Worm (Caenorhabditis elegans) whole organism, L4 larva: ENCODE data around the gene tmem-184.

Source experiments
- Y105C5A.15 ChIP-seq: fragments of 200-800 bp; sonication (Bioruptor generic); IDR thresholded peaks from 2 replicates; pipeline ENCODE4 v1.3.6; 2022; ENCODE audit warnings: missing genetic modification characterization, missing compliant biosample characterization
- Y5F2A.4 ChIP-seq: fragments of 200-800 bp; sonication (Bioruptor generic); optimal IDR thresholded peaks from 2 replicates; lab custom pipeline; 2018; ENCODE audit warnings: mild to moderate bottlenecking, missing genetic modification characterization, missing compliant biosample characterization
- Y75B8A.6 ChIP-seq: fragments of 200-800 bp; sonication (Bioruptor generic); IDR thresholded peaks from 2 replicates; pipeline ENCODE4 v1.3.6; 2022; ENCODE audit warnings: missing genetic modification reagents, missing genetic modification characterization, missing compliant biosample characterization
- ZK337.2 ChIP-seq: fragments of 200-800 bp; sonication (Bioruptor generic); IDR thresholded peaks from 2 replicates; pipeline ENCODE4 v1.3.6; 2022; ENCODE audit warnings: missing genetic modification reagents, missing genetic modification characterization, missing compliant biosample characterization
- aha-1 ChIP-seq: fragments of 150-350 bp; peaks from one replicate; lab custom pipeline; 2014; ENCODE audit warnings: missing biosample characterization, missing genetic modification characterization
- ama-1 ChIP-seq: fragments of 150-350 bp; optimal IDR thresholded peaks from 2 replicates; lab custom pipeline; 2014; ENCODE audit warnings: inconsistent platforms, mixed read lengths
- ceh-62 ChIP-seq: sonication (generic microtip); optimal IDR thresholded peaks from 2 replicates; lab custom pipeline; 2017; ENCODE audit warnings: missing biosample characterization, missing genetic modification characterization
- ces-1 ChIP-seq: fragments of 150-350 bp; sonication (generic microtip); optimal IDR thresholded peaks from 4 replicates; lab custom pipeline; 2014; ENCODE audit warnings: missing biosample characterization, missing genetic modification reagents, missing genetic modification characterization
- daf-12 ChIP-seq: fragments of 150-350 bp; optimal IDR thresholded peaks from 2 replicates; lab custom pipeline; 2014; ENCODE audit warnings: missing biosample characterization, missing genetic modification reagents, missing genetic modification characterization
- daf-8 ChIP-seq: fragments of 200-800 bp; sonication (Bioruptor generic); IDR thresholded peaks from 2 replicates; pipeline ENCODE4 v1.3.6; 2022; ENCODE audit warnings: missing genetic modification characterization, missing compliant biosample characterization
- dmd-8 ChIP-seq: fragments of 200-800 bp; sonication (Bioruptor generic); IDR thresholded peaks from 2 replicates; pipeline ENCODE4 v1.3.6; 2022; ENCODE audit warnings: missing genetic modification characterization, missing compliant biosample characterization
- dmd-9 ChIP-seq: fragments of 200-800 bp; sonication (Bioruptor generic); IDR thresholded peaks from 2 replicates; pipeline ENCODE4 v1.3.6; 2022; ENCODE audit warnings: missing genetic modification reagents, missing genetic modification characterization, missing compliant biosample characterization
- dve-1 ChIP-seq: sonication (generic microtip); optimal IDR thresholded peaks from 2 replicates; lab custom pipeline; 2017; ENCODE audit warnings: antibody characterized with exemption, mild to moderate bottlenecking, missing genetic modification characterization, missing compliant biosample characterization; ENCODE audit not compliant: insufficient read depth
- egl-43 ChIP-seq: fragments of 200-800 bp; sonication (Bioruptor generic); IDR thresholded peaks from 2 replicates; pipeline ENCODE4 v1.3.6; 2022; ENCODE audit warnings: missing genetic modification reagents, missing genetic modification characterization, missing compliant biosample characterization
- fkh-10 ChIP-seq: fragments of 150-350 bp; optimal IDR thresholded peaks from 2 replicates; lab custom pipeline; 2014; ENCODE audit warnings: missing biosample characterization, missing genetic modification reagents, missing genetic modification characterization
- fos-1 ChIP-seq: fragments of 150-350 bp; optimal IDR thresholded peaks from 2 replicates; lab custom pipeline; 2014; ENCODE audit warnings: missing biosample characterization, missing genetic modification characterization
- gei-8 ChIP-seq: fragments of 200-800 bp; sonication (Bioruptor generic); optimal IDR thresholded peaks from 2 replicates; lab custom pipeline; 2018; ENCODE audit warnings: mild to moderate bottlenecking, missing genetic modification characterization, missing compliant biosample characterization
- jun-1 ChIP-seq: fragments of 150-350 bp; optimal IDR thresholded peaks from 2 replicates; lab custom pipeline; 2014; ENCODE audit warnings: missing biosample characterization, missing genetic modification reagents, missing genetic modification characterization
- lin-1 ChIP-seq: fragments of 200-800 bp; sonication (Bioruptor generic); IDR thresholded peaks from 2 replicates; pipeline ENCODE4 v1.3.6; 2022; ENCODE audit warnings: missing genetic modification reagents, missing genetic modification characterization, missing compliant biosample characterization
- lir-3 ChIP-seq: sonication (generic microtip); optimal IDR thresholded peaks from 2 replicates; lab custom pipeline; 2016; ENCODE audit warnings: mild to moderate bottlenecking, missing genetic modification characterization, missing compliant biosample characterization
- mxl-2 ChIP-seq: fragments of 200-800 bp; sonication (Bioruptor generic); conservative IDR thresholded peaks from 2 replicates; pipeline ENCODE4 v1.3.6; 2022; ENCODE audit warnings: missing genetic modification reagents, missing genetic modification characterization, missing compliant biosample characterization
- mxl-3 ChIP-seq: fragments of 200-800 bp; sonication (Bioruptor generic); optimal IDR thresholded peaks from 2 replicates; lab custom pipeline; 2018; ENCODE audit warnings: mild to moderate bottlenecking, missing genetic modification characterization, missing compliant biosample characterization
- nhr-102 ChIP-seq: sonication (generic microtip); optimal IDR thresholded peaks from 2 replicates; lab custom pipeline; 2016; ENCODE audit warnings: mild to moderate bottlenecking, missing genetic modification characterization, moderate library complexity, missing compliant biosample characterization
- nhr-41 ChIP-seq: fragments of 200-800 bp; sonication (Bioruptor generic); IDR thresholded peaks from 2 replicates; pipeline ENCODE4 v1.3.6; 2022; ENCODE audit warnings: missing genetic modification reagents, missing genetic modification characterization, missing compliant biosample characterization
- saeg-2 ChIP-seq: fragments of 200-800 bp; sonication (Bioruptor generic); IDR thresholded peaks from 2 replicates; pipeline ENCODE4 v1.3.6; 2022; ENCODE audit warnings: missing genetic modification reagents, missing genetic modification characterization, missing compliant biosample characterization
- sdz-12 ChIP-seq: fragments of 200-800 bp; sonication (Bioruptor generic); optimal IDR thresholded peaks from 2 replicates; lab custom pipeline; 2018; ENCODE audit warnings: mild to moderate bottlenecking, missing genetic modification characterization, missing compliant biosample characterization
- snpc-4 ChIP-seq: fragments of 150-350 bp; optimal IDR thresholded peaks from 2 replicates; lab custom pipeline; 2014; ENCODE audit warnings: missing biosample characterization, missing genetic modification characterization
- spr-1 ChIP-seq: sonication (generic microtip); optimal IDR thresholded peaks from 2 replicates; lab custom pipeline; 2016; ENCODE audit warnings: mild to moderate bottlenecking, missing genetic modification characterization, missing compliant biosample characterization
- unc-62 ChIP-seq, 3 experiments: fragments of 150-350 bp in 1 of 3; sonication (generic microtip); optimal IDR thresholded peaks in 2 of 3; peaks in 1 of 3; 1 replicate in 1 of 3; 2 replicates in 2 of 3; lab custom pipeline; 2014 to 2017; ENCODE audit warnings: missing biosample characterization in 3 of 3, missing genetic modification characterization in 3 of 3, missing genetic modification reagents in 3 of 3, missing genotype in 1 of 3
- zfp-2 ChIP-seq: sonication (generic microtip); optimal IDR thresholded peaks from 2 replicates; lab custom pipeline; 2016; ENCODE audit warnings: mild to moderate bottlenecking, missing genetic modification characterization, missing compliant biosample characterization
- ztf-7 ChIP-seq: fragments of 150-350 bp; optimal IDR thresholded peaks from 2 replicates; lab custom pipeline; 2014; ENCODE audit warnings: missing biosample characterization, missing genetic modification characterization

Gene tmem-184

DNA sequence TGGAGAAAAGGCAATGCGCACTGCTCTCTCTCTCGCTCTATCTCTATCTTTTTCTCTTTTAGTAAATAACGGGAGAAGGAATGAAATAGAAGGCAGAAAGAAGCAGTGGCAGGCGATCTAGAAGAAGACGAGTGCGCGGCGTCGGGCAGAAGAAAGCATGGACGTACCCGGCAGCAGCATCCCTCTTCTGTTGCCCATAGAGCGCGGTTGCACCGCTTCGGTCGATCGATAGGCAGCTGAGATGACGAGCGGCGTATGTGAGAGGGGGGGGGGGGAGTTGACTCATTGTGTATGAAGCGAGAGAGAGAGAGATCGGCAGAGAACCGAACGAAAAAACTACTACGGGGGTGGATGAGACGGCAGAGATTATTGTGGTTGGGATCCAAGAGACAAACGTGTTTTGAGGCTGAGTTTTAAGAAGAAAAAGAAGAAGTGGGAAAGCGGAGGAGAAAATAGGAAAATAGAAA, 1.5 kb upstream of the tmem-184 start (continued):
- no peak for TF ChIP-seq Y105C5A.15 (GFP tag; lab: Robert Waterston, UW)
- TF ChIP-seq lin-1 (GFP tag; lab: Robert Waterston, UW): 0 out of 2 replicates have a peak, but pooled peaks have one; percentile 52

DNA sequence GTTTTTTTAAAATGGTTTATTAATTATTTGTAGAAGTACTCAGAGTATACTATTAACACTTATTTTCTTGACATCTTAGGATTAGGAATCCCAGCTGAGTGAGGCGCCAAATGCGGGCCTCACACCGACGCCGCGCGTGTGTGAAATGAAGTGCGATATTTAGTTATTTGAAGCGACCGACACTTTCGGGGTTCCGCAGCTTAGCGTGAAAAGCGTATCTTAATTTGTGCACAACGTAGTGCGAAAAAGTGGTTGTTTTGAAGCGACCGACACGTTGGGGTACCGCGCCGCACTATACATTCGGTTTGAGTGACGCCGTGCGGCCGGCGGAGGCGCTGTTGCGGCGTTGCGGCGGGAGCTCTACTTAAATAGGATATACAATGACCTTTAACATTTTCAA, 1.7 kb downstream of the tmem-184 start:
- TF ChIP-seq egl-43 (GFP tag; lab: Robert Waterston, UW): peak; percentile 14; the same call in 1 of the 2 replicates
- peak; percentile 28 for TF ChIP-seq aha-1 (tag; lab: Kevin White, UChicago)
- TF ChIP-seq ztf-7 (tag; lab: Kevin White, UChicago): no peak

DNA sequence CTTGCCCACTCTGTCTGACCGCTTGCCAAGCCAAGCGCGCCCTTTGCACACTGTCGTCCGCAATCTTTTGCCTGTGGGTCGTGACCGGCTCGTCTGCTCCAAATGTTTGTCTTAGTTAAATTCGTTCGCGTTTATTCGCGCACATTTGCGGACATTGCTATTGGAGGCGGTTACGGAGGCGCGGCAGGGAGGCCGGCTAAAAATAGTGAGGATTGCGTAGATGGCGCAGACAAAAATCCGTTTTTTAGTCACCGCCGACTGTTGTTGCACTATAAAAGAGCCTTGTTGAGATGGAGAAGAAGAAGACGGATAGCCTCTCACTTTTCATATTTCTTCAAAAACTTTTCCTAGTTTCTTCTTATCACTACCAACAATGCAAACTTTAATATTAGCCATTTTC, 5.2 kb downstream of the tmem-184 start, which contains the start of gene F40E10.5:
Gene F40E10.5 (plus strand): TSS at position 301 of the 400 bp plus-strand sequence.
- no peak for TF ChIP-seq saeg-2 (GFP tag; lab: Robert Waterston, UW)
- TF ChIP-seq snpc-4: no peak
- TF ChIP-seq aha-1 (tag; lab: Kevin White, UChicago): peak; percentile 38
- TF ChIP-seq fkh-10 (GFP tag; lab: Kevin White, UChicago): no peak
- TF ChIP-seq mxl-2 (GFP tag; lab: Robert Waterston, UW): no peak
- TF ChIP-seq ztf-7 (tag; lab: Kevin White, UChicago): no peak
- TF ChIP-seq egl-43 (GFP tag; lab: Robert Waterston, UW): 0 out of 2 replicates have a peak, but pooled peaks have one; percentile 32

DNA sequence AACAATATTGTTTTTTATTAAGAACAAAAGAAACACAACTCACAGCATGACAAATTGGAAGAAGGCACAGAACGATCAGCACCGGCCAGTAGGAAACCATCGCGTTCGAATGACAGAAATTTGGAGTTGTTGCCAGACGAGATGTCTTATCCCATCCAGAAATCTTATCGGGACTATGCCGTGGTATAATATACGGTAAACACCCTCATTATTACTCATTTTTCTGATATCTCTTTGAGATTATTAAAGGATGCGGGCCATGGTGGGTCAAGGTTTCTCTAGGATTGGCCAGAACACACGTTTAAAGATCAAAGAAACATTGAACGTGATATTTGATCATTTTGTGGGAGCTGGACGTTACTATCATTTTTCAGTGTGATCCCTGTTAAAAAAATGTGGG, 6.8 kb downstream of the tmem-184 start, which contains the start of gene hch-1:
Gene hch-1 (minus strand): TSS at position 112 of the 400 bp plus-strand sequence.
- TF ChIP-seq unc-62 (GFP tag; optimal IDR thresholded peaks at IDR 0.05 in 1 of 2; lab: Kevin White, UChicago) (peak in 1 of 2 experiments; percentile 80), unc-62 (tag; optimal IDR thresholded peaks at IDR 0.05; lab: Kevin White, UChicago) (no peak), dmd-8 (GFP tag; lab: Robert Waterston, UW) (no peak)

DNA sequence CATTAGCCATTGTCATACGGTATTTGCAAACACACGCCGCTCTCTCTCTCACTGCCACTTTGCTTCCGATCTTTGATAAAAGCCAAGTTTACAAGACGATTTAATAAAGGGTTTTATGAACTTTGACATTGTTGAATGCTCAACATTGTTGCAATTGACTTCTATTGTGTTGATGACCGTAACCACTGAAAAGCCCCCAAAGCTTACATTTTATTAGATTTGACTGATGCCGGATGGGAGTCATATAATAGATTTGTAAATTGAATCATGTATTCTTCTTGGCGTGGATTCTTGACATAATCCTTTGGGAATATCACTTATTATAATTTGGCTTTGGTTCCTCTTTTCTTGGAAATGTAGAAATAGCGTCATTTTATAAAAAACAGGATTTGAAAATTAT, 10.8 kb downstream of the tmem-184 start:
- TF ChIP-seq ama-1 (lab: Kevin White, UChicago) (no peak), daf-8 (GFP tag; lab: Robert Waterston, UW) (no peak), nhr-41 (GFP tag; lab: Robert Waterston, UW) (no peak), nhr-102 (tag; lab: Kevin White, UChicago) (no peak), spr-1 (no peak)

DNA sequence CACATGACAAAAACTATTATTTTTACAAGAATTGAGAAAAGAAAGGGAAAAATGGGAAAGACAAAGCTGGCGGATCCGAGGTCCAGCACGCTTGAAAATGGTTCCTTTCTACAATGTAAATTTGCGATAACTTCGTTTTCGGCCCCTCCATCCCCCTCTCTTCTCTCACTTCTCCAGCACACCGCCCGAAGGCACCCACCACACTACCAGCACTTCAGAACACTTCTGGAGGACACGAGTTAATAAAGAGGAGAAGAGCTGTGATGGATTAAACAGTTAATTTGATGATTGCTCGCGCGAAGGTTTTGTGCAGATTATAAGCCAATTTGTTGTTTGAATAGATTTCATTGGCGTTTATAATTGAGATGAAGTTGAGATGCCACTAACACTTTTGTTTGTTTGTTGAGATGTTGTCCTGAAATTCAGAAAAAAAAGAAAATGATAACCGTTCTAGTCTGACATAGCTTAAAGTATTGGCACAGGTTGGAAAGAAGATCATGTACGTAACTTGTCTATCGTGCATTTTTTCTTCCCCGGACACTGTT, 12.0 kb downstream of the tmem-184 start:
- TF ChIP-seq gei-8 (GFP tag; lab: Kevin White, UChicago) (no peak), daf-12 (no peak), ces-1 (GFP tag; lab: Kevin White, UChicago) (peak; percentile 32), unc-62 (GFP tag; optimal IDR thresholded peaks at IDR 0.05 in 1 of 2; lab: Kevin White, UChicago) (peak in 1 of 2 experiments; percentile 53), unc-62 (tag; optimal IDR thresholded peaks at IDR 0.05; lab: Kevin White, UChicago) (no peak)

DNA sequence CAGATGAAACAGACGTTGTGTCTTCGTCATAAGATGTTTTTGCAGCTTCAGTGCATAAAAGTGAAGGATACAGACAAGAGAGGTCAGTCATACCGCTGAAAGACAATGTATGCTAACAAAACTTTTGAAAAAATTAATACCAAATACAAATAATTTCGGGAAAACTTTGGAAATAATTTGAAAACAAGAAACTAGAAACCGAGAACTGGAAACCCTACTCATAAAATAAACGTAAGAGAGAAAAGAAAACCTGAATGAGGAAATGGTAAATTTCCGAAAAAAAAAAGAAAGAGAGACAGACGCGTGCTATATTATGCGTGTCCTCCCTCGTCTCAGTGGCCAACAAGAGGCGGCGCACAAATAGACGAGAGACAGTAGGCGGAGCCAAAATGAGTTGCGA, 13.8 kb downstream of the tmem-184 start, which contains the start of gene sox-3:
Gene sox-3 (minus strand): TSS at position 101 of the 400 bp plus-strand sequence.
- no peak for TF ChIP-seq Y5F2A.4 (GFP tag; lab: Kevin White, UChicago)
- no peak for TF ChIP-seq daf-8 (GFP tag; lab: Robert Waterston, UW)
- TF ChIP-seq mxl-3 (GFP tag; lab: Kevin White, UChicago): no peak
- no peak for TF ChIP-seq lir-3
- no peak for TF ChIP-seq ama-1 (lab: Kevin White, UChicago)
- TF ChIP-seq ZK337.2: no peak
- no peak for TF ChIP-seq saeg-2 (GFP tag; lab: Robert Waterston, UW)
- TF ChIP-seq nhr-41 (GFP tag; lab: Robert Waterston, UW): no peak
- TF ChIP-seq Y75B8A.6 (GFP tag; lab: Robert Waterston, UW): no peak
- TF ChIP-seq ceh-62 (tag; lab: Kevin White, UChicago): no peak
- TF ChIP-seq zfp-2 (tag; lab: Kevin White, UChicago): no peak
- TF ChIP-seq dve-1 (tag; lab: Kevin White, UChicago): no peak
- no peak for TF ChIP-seq sdz-12 (GFP tag; lab: Kevin White, UChicago)
- TF ChIP-seq jun-1 (tag; lab: Kevin White, UChicago): no peak
- no peak for TF ChIP-seq fos-1 (tag; lab: Kevin White, UChicago)
- TF ChIP-seq mxl-2 (GFP tag; lab: Robert Waterston, UW): no peak
- no peak for TF ChIP-seq ces-1 (GFP tag; lab: Kevin White, UChicago)
- TF ChIP-seq dmd-9 (GFP tag; lab: Robert Waterston, UW): no peak
